Worm (Caenorhabditis elegans) whole organism, midembryonic: Measurements from ENCODE around the gene col-165.

ENCODE experiments used
- cog-1 ChIP-seq: sonication (generic microtip); optimal IDR thresholded peaks from 2 replicates; lab custom pipeline; 2016; ENCODE audit warnings: missing genetic modification characterization, missing compliant biosample characterization
- flt-1 ChIP-seq: fragments of 200-800 bp; sonication (Bioruptor generic); IDR thresholded peaks from 2 replicates; pipeline ENCODE4 v1.3.6; 2022; ENCODE audit warnings: missing genetic modification characterization, missing compliant biosample characterization
- klf-2 ChIP-seq: fragments of 200-800 bp; sonication (Bioruptor generic); conservative IDR thresholded peaks from 2 replicates; pipeline ENCODE4 v1.3.6; 2022; ENCODE audit warnings: missing genetic modification reagents, missing genetic modification characterization, missing compliant biosample characterization
- med-1 ChIP-seq: sonication (generic microtip); optimal IDR thresholded peaks from 2 replicates; lab custom pipeline; 2017; ENCODE audit warnings: missing genetic modification characterization, mild to moderate bottlenecking, missing compliant biosample characterization, antibody characterized with exemption, missing genetic modification reagents; ENCODE audit not compliant: insufficient read depth
- ref-1 ChIP-seq: fragments of 200-800 bp; sonication (Bioruptor generic); conservative IDR thresholded peaks from 2 replicates; pipeline ENCODE4 v1.3.6; 2022; ENCODE audit warnings: missing genetic modification reagents, missing genetic modification characterization, missing compliant biosample characterization
- tab-1 ChIP-seq: fragments of 200-800 bp; sonication (Bioruptor generic); IDR thresholded peaks from 2 replicates; pipeline ENCODE4 v1.3.6; 2022; ENCODE audit warnings: missing genetic modification characterization, missing compliant biosample characterization
- ztf-23 ChIP-seq: fragments of 200-800 bp; sonication (Bioruptor generic); IDR thresholded peaks from 2 replicates; pipeline ENCODE4 v1.3.6; 2022; ENCODE audit warnings: missing genetic modification reagents, missing genetic modification characterization, missing compliant biosample characterization
- ztf-29 ChIP-seq: fragments of 200-800 bp; sonication (Bioruptor generic); IDR thresholded peaks from 2 replicates; pipeline ENCODE4 v1.3.6; 2022; ENCODE audit warnings: missing genetic modification reagents, missing genetic modification characterization, missing compliant biosample characterization

DNA sequence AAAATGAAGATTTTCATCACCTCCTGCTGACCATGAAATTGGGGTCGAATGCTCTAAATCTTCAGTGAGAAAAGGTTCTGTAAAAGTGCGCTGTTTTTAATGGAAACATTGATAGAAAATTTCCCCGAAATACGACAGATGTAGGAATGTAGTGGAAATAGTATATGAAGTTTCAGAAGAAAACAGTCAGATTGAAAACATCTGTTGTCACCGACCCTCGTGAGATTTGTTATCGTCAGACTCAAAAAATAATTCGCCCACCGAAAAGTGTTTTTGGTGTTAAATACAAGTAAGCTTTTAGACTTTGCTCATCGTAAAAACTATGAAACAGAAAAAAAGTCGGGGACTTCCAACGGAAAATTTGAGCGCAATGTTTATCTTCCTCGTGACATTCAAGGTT is 11.5 kb downstream of the col-165 start, which contains the start of gene F14H12.8:
- no peak for TF ChIP-seq ref-1 (GFP tag; lab: Robert Waterston, UW)
- TF ChIP-seq tab-1 (GFP tag; lab: Robert Waterston, UW): no peak
- no peak for TF ChIP-seq cog-1 (tag; lab: Kevin White, UChicago)
- no peak for TF ChIP-seq med-1
- no peak for TF ChIP-seq flt-1 (GFP tag; lab: Robert Waterston, UW)
- no peak for TF ChIP-seq ztf-29 (GFP tag; lab: Robert Waterston, UW)
- TF ChIP-seq klf-2: no peak
- TF ChIP-seq ztf-23: no peak
